Worm (Caenorhabditis elegans): ENCODE measurements around the gene mltn-5.

The mltn-5 gene

ce11 chrII:13908592-13908991 lies 16.4 kb upstream of the mltn-5 start, which contains the start of gene citk-1 (continued):
- no peak for TF ChIP-seq ztf-22 (GFP tag; optimal IDR thresholded peaks at IDR 0.05)
- no peak for TF ChIP-seq nhr-120 (GFP tag; IDR thresholded peaks at IDR 0.05)
- TF ChIP-seq hmg-20 (GFP tag; IDR thresholded peaks at IDR 0.05) = no peak

ce11 chrII:13916040-13916439 lies 9.0 kb upstream of the mltn-5 start, which contains the start of gene mltn-3:
TSS of gene mltn-3 (plus strand) at chrII:13916340.
- TF ChIP-seq attf-5 (GFP tag; optimal IDR thresholded peaks at IDR 0.05) = no peak
- TF ChIP-seq hsf-1 (GFP tag; IDR thresholded peaks at IDR 0.05) = no peak
- no peak for TF ChIP-seq nfya-1 (tag; optimal IDR thresholded peaks at IDR 0.05; ENCODE audit: borderline replicate concordance, insufficient read depth)
- no peak for TF ChIP-seq ets-4 (GFP tag; optimal IDR thresholded peaks at IDR 0.05)
- TF ChIP-seq ZK185.1 (tag; optimal IDR thresholded peaks at IDR 0.05; ENCODE audit: poor library complexity, severe bottlenecking) = no peak
- no peak for TF ChIP-seq ztf-18 (tag; optimal IDR thresholded peaks at IDR 0.05)
- no peak for TF ChIP-seq F57C9.4 (tag; optimal IDR thresholded peaks at IDR 0.05)
- TF ChIP-seq dox-1 (GFP tag; IDR thresholded peaks at IDR 0.05) = no peak
- no peak for TF ChIP-seq efl-1 (GFP tag; optimal IDR thresholded peaks at IDR 0.05)
- no peak for TF ChIP-seq ztf-28 (GFP tag; IDR thresholded peaks at IDR 0.05)
- TF ChIP-seq ceh-79 (tag; optimal IDR thresholded peaks at IDR 0.05) = no peak
- no peak for TF ChIP-seq nhr-179 (tag; optimal IDR thresholded peaks at IDR 0.05)
- no peak for TF ChIP-seq F55B11.4 (tag; optimal IDR thresholded peaks at IDR 0.05; ENCODE audit: borderline replicate concordance, insufficient read depth)

- no peak for TF ChIP-seq attf-5 (GFP tag; optimal IDR thresholded peaks at IDR 0.05)
- TF ChIP-seq lin-35 (GFP tag; optimal IDR thresholded peaks at IDR 0.05) = no peak
- no peak for TF ChIP-seq K12H6.12 (tag; optimal IDR thresholded peaks at IDR 0.05)
- no peak for TF ChIP-seq tlf-1 (GFP tag; optimal IDR thresholded peaks at IDR 0.05)
- TF ChIP-seq ceh-100 (GFP tag; IDR thresholded peaks at IDR 0.05) = no peak
- TF ChIP-seq rpc-1 (optimal IDR thresholded peaks at IDR 0.05) = no peak
- no peak for TF ChIP-seq rpc-1 (tag; optimal IDR thresholded peaks at IDR 0.05)
- peak; percentile 31 for TF ChIP-seq fkh-3 (tag; optimal IDR thresholded peaks at IDR 0.05)
- TF ChIP-seq zim-3 (tag; optimal IDR thresholded peaks at IDR 0.05) = no peak
- TF ChIP-seq zfh-2 (GFP tag; conservative IDR thresholded peaks at IDR 0.05) = peak; percentile 79
- TF ChIP-seq aptf-3 (GFP tag; IDR thresholded peaks at IDR 0.05) = no peak
Observed at ce11 chrII:13919100-13919499, 5.9 kb upstream of the mltn-5 start.

ce11 chrII:13931944-13932343 lies 6.9 kb downstream of the mltn-5 start, which contains the start of gene hot-3:
TSS of gene hot-3 (minus strand) at chrII:13932044.
- TF ChIP-seq K11D2.4 (GFP tag; IDR thresholded peaks at IDR 0.05) (no peak), snpc-3.4 (tag; optimal IDR thresholded peaks at IDR 0.05) (no peak), ceh-91 (GFP tag; IDR thresholded peaks at IDR 0.05) (no peak), B0035.1 (tag; optimal IDR thresholded peaks at IDR 0.05) (no peak), bed-1 (GFP tag; IDR thresholded peaks at IDR 0.05) (no peak), nhr-90 (tag; optimal IDR thresholded peaks at IDR 0.05) (no peak), athp-1 (tag; optimal IDR thresholded peaks at IDR 0.05) (no peak), F57A8.1 (GFP tag; optimal IDR thresholded peaks at IDR 0.05) (no peak), sptf-2 (GFP tag; optimal IDR thresholded peaks at IDR 0.05) (no peak), hsf-1 (GFP tag; IDR thresholded peaks at IDR 0.05) (no peak), B0261.1 (tag; optimal IDR thresholded peaks at IDR 0.05) (no peak), lag-1 (GFP tag; IDR thresholded peaks at IDR 0.05) (no peak), aptf-3 (GFP tag; IDR thresholded peaks at IDR 0.05) (no peak), bed-2 (GFP tag; IDR thresholded peaks at IDR 0.05) (no peak), lir-1 (GFP tag; conservative IDR thresholded peaks at IDR 0.05) (no peak), cebp-2 (GFP tag; IDR thresholded peaks at IDR 0.05) (no peak), tbp1 (GFP tag; optimal IDR thresholded peaks at IDR 0.05) (no peak), Y79H2A.3 (GFP tag; conservative IDR thresholded peaks at IDR 0.05) (no peak), nhr-179 (tag; optimal IDR thresholded peaks at IDR 0.05) (no peak), Y56A3A.18 (GFP tag; IDR thresholded peaks at IDR 0.05) (no peak)

All from whole organism, young adult.